Worm (Caenorhabditis elegans) whole organism, late embryonic: ENCODE data around the gene rad-50.

ENCODE experiments used
- K02D7.2 ChIP-seq: sonication (generic microtip); optimal IDR thresholded peaks from 2 replicates; lab custom pipeline; 2017; ENCODE audit warnings: mild to moderate bottlenecking, missing genetic modification characterization, missing compliant biosample characterization
- K09A11.1 ChIP-seq: sonication (generic microtip); optimal IDR thresholded peaks from 2 replicates; lab custom pipeline; 2017; ENCODE audit warnings: antibody characterized with exemption, mild to moderate bottlenecking, missing genetic modification characterization, missing compliant biosample characterization; ENCODE audit not compliant: insufficient read depth
- Y22D7AL.16 ChIP-seq: sonication (generic microtip); optimal IDR thresholded peaks from 2 replicates; lab custom pipeline; 2016; ENCODE audit warnings: missing genetic modification characterization, missing compliant biosample characterization
- ahr-1 ChIP-seq: sonication (generic microtip); optimal IDR thresholded peaks from 2 replicates; lab custom pipeline; 2016; ENCODE audit warnings: missing genetic modification characterization, missing compliant biosample characterization
- ceh-18 ChIP-seq: sonication (generic microtip); optimal IDR thresholded peaks from 2 replicates; lab custom pipeline; 2016; ENCODE audit warnings: missing genetic modification characterization, missing compliant biosample characterization
- ceh-19 ChIP-seq: fragments of 200-800 bp; sonication (Bioruptor generic); optimal IDR thresholded peaks from 2 replicates; lab custom pipeline; 2018; ENCODE audit warnings: mild to moderate bottlenecking, missing genetic modification characterization, missing compliant biosample characterization
- ceh-2 ChIP-seq: sonication (generic microtip); optimal IDR thresholded peaks from 2 replicates; lab custom pipeline; 2016; ENCODE audit warnings: missing genotype, missing genetic modification characterization, missing compliant biosample characterization
- ceh-22 ChIP-seq: sonication (generic microtip); optimal IDR thresholded peaks from 2 replicates; lab custom pipeline; 2017; ENCODE audit warnings: missing biosample characterization, missing genetic modification characterization
- ceh-34 ChIP-seq: sonication (generic microtip); optimal IDR thresholded peaks from 2 replicates; lab custom pipeline; 2016; ENCODE audit warnings: mild to moderate bottlenecking, missing genetic modification characterization, missing compliant biosample characterization
- ceh-48 ChIP-seq: sonication (generic microtip); optimal IDR thresholded peaks from 2 replicates; lab custom pipeline; 2016; ENCODE audit warnings: missing genetic modification characterization, inconsistent platforms, missing compliant biosample characterization
- ceh-6 ChIP-seq: fragments of 200-800 bp; sonication (Bioruptor generic); optimal IDR thresholded peaks from 2 replicates; lab custom pipeline; 2018; ENCODE audit warnings: mild to moderate bottlenecking, missing genetic modification characterization, missing compliant biosample characterization
- ceh-9 ChIP-seq: sonication (generic microtip); optimal IDR thresholded peaks from 2 replicates; lab custom pipeline; 2016; ENCODE audit warnings: mild to moderate bottlenecking, missing genetic modification characterization, inconsistent platforms, missing compliant biosample characterization
- dmd-4 ChIP-seq: sonication (generic microtip); optimal IDR thresholded peaks from 2 replicates; lab custom pipeline; 2016; ENCODE audit warnings: borderline replicate concordance, missing genetic modification characterization, missing compliant biosample characterization
- dve-1 ChIP-seq: sonication (generic microtip); optimal IDR thresholded peaks from 2 replicates; lab custom pipeline; 2017; ENCODE audit warnings: antibody characterized with exemption, mild to moderate bottlenecking, missing genetic modification characterization, missing compliant biosample characterization
- elt-2 ChIP-seq: sonication (generic microtip); optimal IDR thresholded peaks from 2 replicates; lab custom pipeline; 2016; ENCODE audit warnings: missing genetic modification reagents, missing genetic modification characterization, missing compliant biosample characterization
- fax-1 ChIP-seq: sonication (generic microtip); optimal IDR thresholded peaks from 2 replicates; lab custom pipeline; 2016; ENCODE audit warnings: missing genotype, missing genetic modification characterization, missing compliant biosample characterization
- fkh-6 ChIP-seq: sonication (generic microtip); optimal IDR thresholded peaks from 2 replicates; lab custom pipeline; 2016; ENCODE audit warnings: missing genetic modification characterization, missing compliant biosample characterization
- hlh-6 ChIP-seq: sonication (generic microtip); optimal IDR thresholded peaks from 2 replicates; lab custom pipeline; 2016; ENCODE audit warnings: missing genotype, missing genetic modification characterization, missing compliant biosample characterization
- hlh-8 ChIP-seq: sonication (generic microtip); optimal IDR thresholded peaks from 2 replicates; lab custom pipeline; 2016; ENCODE audit warnings: missing genotype, missing genetic modification characterization, missing compliant biosample characterization
- madf-2 ChIP-seq: sonication (generic microtip); optimal IDR thresholded peaks from 2 replicates; lab custom pipeline; 2017; ENCODE audit warnings: missing genetic modification characterization, missing compliant biosample characterization
- nfya-1 ChIP-seq: sonication (generic microtip); optimal IDR thresholded peaks from 2 replicates; lab custom pipeline; 2017; ENCODE audit warnings: missing genetic modification characterization, mild to moderate bottlenecking, missing compliant biosample characterization, antibody characterized with exemption, moderate library complexity
- nhr-11 ChIP-seq: fragments of 150-350 bp; optimal IDR thresholded peaks from 2 replicates; lab custom pipeline; 2014; ENCODE audit warnings: missing biosample characterization, missing genetic modification characterization
- pat-9 ChIP-seq: fragments of 200-800 bp; sonication (Bioruptor generic); optimal IDR thresholded peaks from 2 replicates; lab custom pipeline; 2018; ENCODE audit warnings: mild to moderate bottlenecking, missing genetic modification characterization, moderate library complexity, missing compliant biosample characterization
- pax-1 ChIP-seq: fragments of 150-350 bp; optimal IDR thresholded peaks from 2 replicates; lab custom pipeline; 2014; ENCODE audit warnings: missing biosample characterization, missing genetic modification characterization
- rnt-1 ChIP-seq: sonication (generic microtip); optimal IDR thresholded peaks from 2 replicates; lab custom pipeline; 2016; ENCODE audit warnings: missing genetic modification characterization, missing compliant biosample characterization
- sdc-2 ChIP-seq: sonication (generic microtip); optimal IDR thresholded peaks from 2 replicates; lab custom pipeline; 2016; ENCODE audit warnings: missing genotype, missing genetic modification characterization, missing compliant biosample characterization
- sox-2 ChIP-seq: fragments of 200-800 bp; sonication (Bioruptor generic); IDR thresholded peaks from 2 replicates; pipeline ENCODE4 v1.3.6; 2022; ENCODE audit warnings: missing genetic modification reagents, missing genetic modification characterization, missing compliant biosample characterization
- tbx-7 ChIP-seq: sonication (generic microtip); optimal IDR thresholded peaks from 2 replicates; lab custom pipeline; 2016; ENCODE audit warnings: missing genotype, missing genetic modification characterization, missing compliant biosample characterization
- unc-3 ChIP-seq, 2 experiments: fragments of 200-800 bp in 1 of 2; sonication (Bioruptor generic) in 1 of 2; sonication (generic microtip) in 1 of 2; conservative IDR thresholded peaks in 1 of 2; optimal IDR thresholded peaks in 1 of 2; 2 replicates each; pipeline versions ENCODE4 v1.3.6 to Lab custom; 2016 to 2022; ENCODE audit warnings: missing compliant biosample characterization in 2 of 2, missing genetic modification characterization in 2 of 2, missing genetic modification reagents in 1 of 2
- unc-86 ChIP-seq: sonication (generic microtip); optimal IDR thresholded peaks from 2 replicates; lab custom pipeline; 2016; ENCODE audit warnings: missing genetic modification characterization, missing compliant biosample characterization
- zip-5 ChIP-seq: sonication (generic microtip); optimal IDR thresholded peaks from 2 replicates; lab custom pipeline; 2016; ENCODE audit warnings: missing genetic modification characterization, missing compliant biosample characterization

The rad-50 gene

ce11 chrV:12291587-12291986 is 46.1 kb downstream of the rad-50 start, which contains the start of the genes srpa-68 and srh-16 (continued):
- TF ChIP-seq dmd-4 (no peak), ceh-19 (GFP tag; lab: Kevin White, UChicago) (no peak), fkh-6 (tag; lab: Kevin White, UChicago) (peak; percentile 60), ceh-9 (tag; lab: Kevin White, UChicago) (no peak), ceh-22 (tag; lab: Kevin White, UChicago) (no peak), hlh-8 (tag; lab: Kevin White, UChicago) (no peak), ceh-34 (tag; lab: Kevin White, UChicago) (peak; percentile 58), tbx-7 (tag; lab: Kevin White, UChicago) (no peak), pax-1 (tag; lab: Kevin White, UChicago) (no peak), Y22D7AL.16 (tag; lab: Kevin White, UChicago) (peak; percentile 33), unc-86 (tag; lab: Kevin White, UChicago) (peak; percentile 63), rnt-1 (tag; lab: Kevin White, UChicago) (peak; percentile 79), pat-9 (tag; lab: Kevin White, UChicago) (peak; percentile 51), ceh-6 (GFP tag; lab: Kevin White, UChicago) (no peak), dve-1 (no peak), unc-3 (GFP tag; conservative IDR thresholded peaks at IDR 0.05; lab: Robert Waterston, UW) (peak; percentile 54; the same call in 1 of the 2 replicates), unc-3 (tag; optimal IDR thresholded peaks at IDR 0.05; lab: Kevin White, UChicago) (peak; percentile 8), K09A11.1 (peak; percentile 52), sdc-2 (no peak), nfya-1 (tag; lab: Kevin White, UChicago) (peak; percentile 76), K02D7.2 (tag; lab: Kevin White, UChicago) (peak; percentile 42), elt-2 (tag; lab: Kevin White, UChicago) (peak; percentile 79)

- TF ChIP-seq elt-2 (tag; lab: Kevin White, UChicago) = peak; percentile 21
- no peak for TF ChIP-seq ahr-1 (tag; lab: Kevin White, UChicago)
Measured at ce11 chrV:12294091-12294490, 48.6 kb downstream of the rad-50 start.

- peak; percentile 12 for TF ChIP-seq nfya-1 (tag; lab: Kevin White, UChicago)
- peak; percentile 15 for TF ChIP-seq elt-2 (tag; lab: Kevin White, UChicago)
- TF ChIP-seq ceh-48 = no peak
Measured at ce11 chrV:12295015-12295414, 49.6 kb downstream of the rad-50 start.

ce11 chrV:12295520-12295919 is 50.1 kb downstream of the rad-50 start:
- TF ChIP-seq ceh-2 (tag; lab: Kevin White, UChicago) (no peak), nhr-11 (no peak), fax-1 (tag; lab: Kevin White, UChicago) (no peak)

ce11 chrV:12296122-12296521 is 50.7 kb downstream of the rad-50 start:
- TF ChIP-seq ceh-18 (tag; lab: Kevin White, UChicago) = no peak
- TF ChIP-seq hlh-6 (tag; lab: Kevin White, UChicago) = no peak

- TF ChIP-seq ceh-18 (tag; lab: Kevin White, UChicago) (no peak), rnt-1 (tag; lab: Kevin White, UChicago) (peak; percentile 14)
- TF ChIP-seq, all 69 proteins: peak for 1
Measured at ce11 chrV:12296794-12297193, 51.3 kb downstream of the rad-50 start.

- TF ChIP-seq sox-2 (no peak), ceh-6 (GFP tag; lab: Kevin White, UChicago) (no peak), madf-2 (tag; lab: Kevin White, UChicago) (no peak), zip-5 (tag; lab: Kevin White, UChicago) (no peak)
Measured at ce11 chrV:12298184-12298583, 52.7 kb downstream of the rad-50 start.
